Worm (Caenorhabditis elegans): Measurements from ENCODE around the gene srz-56.
"Not testable (repeated sequence)": the region's sequence is repeated elsewhere in the genome, so short reads cannot be mapped to it uniquely, and the experiment has no call there.

srz-56 gene

DNA sequence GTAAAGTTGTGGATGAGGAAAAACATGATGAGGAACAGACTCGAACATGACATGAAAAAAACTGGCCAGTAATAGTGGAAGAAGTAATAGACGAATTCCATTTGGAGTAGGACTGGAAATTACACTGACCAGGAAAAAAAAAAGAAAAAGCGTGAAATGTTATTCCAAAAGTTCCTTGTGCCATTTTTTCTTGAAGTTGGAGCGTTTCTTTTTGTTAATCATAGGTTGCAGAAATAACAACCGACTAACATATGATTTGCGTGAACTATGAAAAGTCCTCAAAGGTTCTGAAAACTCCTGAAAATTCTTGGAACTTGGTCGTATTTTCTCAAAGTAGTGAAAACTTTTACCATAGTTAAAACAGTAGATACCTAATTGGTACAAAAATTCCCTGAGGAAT, 5.2 kb downstream of the srz-56 start, which contains the start of gene srd-67:
Gene srd-67 (minus strand): TSS at position 101 of the 400 bp plus-strand sequence.
- no peak for TF ChIP-seq B0310.2 (tag; optimal IDR thresholded peaks at IDR 0.05)
- no peak for TF ChIP-seq hmg-4 (GFP tag; optimal IDR thresholded peaks at IDR 0.05)
- no peak for TF ChIP-seq hmbx-1 (tag; optimal IDR thresholded peaks at IDR 0.05)
- TF ChIP-seq hnd-1 (tag; optimal IDR thresholded peaks at IDR 0.05) = no peak
- TF ChIP-seq F13C5.2 (tag; optimal IDR thresholded peaks at IDR 0.05) = no peak
- TF ChIP-seq pes-1 (GFP tag; IDR thresholded peaks at IDR 0.05) = no peak
- no peak for TF ChIP-seq ets-7 (tag; optimal IDR thresholded peaks at IDR 0.05)
- no peak for TF ChIP-seq ceh-13 (GFP tag; optimal IDR thresholded peaks at IDR 0.05)
- no peak for TF ChIP-seq tra-4 (tag; optimal IDR thresholded peaks at IDR 0.05)
- TF ChIP-seq ama-1 (optimal IDR thresholded peaks at IDR 0.05) = no peak
- TF ChIP-seq tbx-37 (GFP tag; conservative IDR thresholded peaks at IDR 0.05) = no peak
- TF ChIP-seq sea-1 (GFP tag; conservative IDR thresholded peaks at IDR 0.05) = no peak
- no peak for TF ChIP-seq tbx-11 (GFP tag; IDR thresholded peaks at IDR 0.05)
- TF ChIP-seq aly-1 (tag; optimal IDR thresholded peaks at IDR 0.05) = no peak
- TF ChIP-seq scrt-1 (GFP tag; IDR thresholded peaks at IDR 0.05) = no peak
- TF ChIP-seq flt-1 (GFP tag; IDR thresholded peaks at IDR 0.05) = no peak
- TF ChIP-seq ceh-36 (tag; optimal IDR thresholded peaks at IDR 0.05) = no peak

DNA sequence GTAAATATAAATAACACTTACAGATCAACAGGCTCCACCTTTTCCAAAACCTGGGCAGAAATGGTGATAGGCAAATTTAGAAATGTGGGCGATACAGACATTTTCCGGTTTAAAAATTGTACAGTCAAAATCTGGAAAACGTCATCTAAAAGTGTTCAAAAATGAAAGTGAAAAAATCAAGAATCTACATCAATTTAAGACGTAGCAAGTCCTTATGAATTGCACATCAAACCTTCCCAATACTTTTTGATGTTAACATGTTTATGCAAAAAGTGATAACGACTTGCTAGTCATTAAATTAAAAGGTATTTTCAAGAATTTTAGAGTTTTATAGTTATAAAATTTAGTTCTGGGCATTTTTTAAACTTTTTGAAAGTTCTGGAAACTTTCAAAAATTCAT, 10.8 kb downstream of the srz-56 start, which contains the start of gene fbxa-7:
Gene fbxa-7 (minus strand): TSS at position 101 of the 400 bp plus-strand sequence.
- no peak for TF ChIP-seq hnd-1 (tag; optimal IDR thresholded peaks at IDR 0.05)

DNA sequence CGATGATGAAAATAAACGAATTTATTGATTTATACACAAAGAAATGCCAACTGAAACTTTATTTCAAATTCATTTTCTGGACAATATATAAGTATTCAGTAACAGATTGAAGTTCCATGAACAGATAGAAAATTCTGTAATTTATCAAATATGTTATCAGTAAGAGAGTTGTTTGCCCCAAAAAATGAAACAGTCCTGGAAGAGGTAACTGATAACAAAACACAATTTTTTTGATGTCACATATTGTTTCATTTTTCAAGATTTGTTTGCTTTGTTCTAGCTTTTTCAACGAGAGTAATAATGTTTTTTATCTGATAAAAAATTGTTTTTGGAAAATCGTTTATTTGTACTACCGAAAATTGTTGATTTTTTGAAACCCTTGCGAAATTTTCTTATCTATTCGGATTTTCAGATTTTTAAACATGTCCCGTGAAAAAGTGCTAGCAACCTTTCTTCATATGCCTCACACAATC, 12.5 kb downstream of the srz-56 start, which contains the start of gene fbxa-73:
Gene fbxa-73 (plus strand): TSS at position 423 of the 473 bp plus-strand sequence.
- TF ChIP-seq ceh-13 (GFP tag; optimal IDR thresholded peaks at IDR 0.05) (no peak), ceh-36 (tag; optimal IDR thresholded peaks at IDR 0.05) (no peak), tbx-11 (GFP tag; IDR thresholded peaks at IDR 0.05) (no peak), tbx-37 (GFP tag; conservative IDR thresholded peaks at IDR 0.05) (no peak), aly-1 (tag; optimal IDR thresholded peaks at IDR 0.05) (no peak), flt-1 (GFP tag; IDR thresholded peaks at IDR 0.05) (no peak), scrt-1 (GFP tag; IDR thresholded peaks at IDR 0.05) (no peak), ets-7 (tag; optimal IDR thresholded peaks at IDR 0.05) (no peak)

DNA sequence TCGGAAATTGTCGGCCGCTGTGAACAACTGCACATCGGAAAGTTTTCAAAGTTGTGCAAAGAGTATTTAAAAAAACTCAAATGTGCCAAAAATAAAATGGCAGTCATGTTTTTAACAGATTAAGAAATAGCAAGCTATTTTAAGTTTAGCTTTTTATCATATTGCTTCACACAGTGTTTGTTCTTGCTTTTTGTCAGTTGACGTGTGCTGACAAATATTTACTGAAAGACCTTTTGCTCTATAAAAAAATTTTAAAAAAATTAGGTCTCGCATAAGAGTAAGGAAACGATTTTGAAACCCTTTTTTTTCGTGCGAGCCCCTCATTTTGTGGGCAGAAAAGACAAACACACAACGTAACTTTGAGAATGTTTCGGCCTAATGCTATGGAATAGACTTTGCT, 15.0 kb downstream of the srz-56 start, which contains the start of gene fbxa-71:
Gene fbxa-71 (plus strand): TSS at position 301 of the 400 bp plus-strand sequence.
- TF ChIP-seq hmbx-1 (tag; optimal IDR thresholded peaks at IDR 0.05) = no peak
- TF ChIP-seq F13C5.2 (tag; optimal IDR thresholded peaks at IDR 0.05) = no peak
- TF ChIP-seq ceh-13 (GFP tag; optimal IDR thresholded peaks at IDR 0.05) = no peak
- no peak for TF ChIP-seq tra-4 (tag; optimal IDR thresholded peaks at IDR 0.05)
- TF ChIP-seq scrt-1 (GFP tag; IDR thresholded peaks at IDR 0.05) = no peak
- TF ChIP-seq ets-7 (tag; optimal IDR thresholded peaks at IDR 0.05) = no peak
- TF ChIP-seq sea-1 (GFP tag; conservative IDR thresholded peaks at IDR 0.05) = no peak
- no peak for TF ChIP-seq hnd-1 (tag; optimal IDR thresholded peaks at IDR 0.05)
- TF ChIP-seq tbx-37 (GFP tag; conservative IDR thresholded peaks at IDR 0.05) = no peak

DNA sequence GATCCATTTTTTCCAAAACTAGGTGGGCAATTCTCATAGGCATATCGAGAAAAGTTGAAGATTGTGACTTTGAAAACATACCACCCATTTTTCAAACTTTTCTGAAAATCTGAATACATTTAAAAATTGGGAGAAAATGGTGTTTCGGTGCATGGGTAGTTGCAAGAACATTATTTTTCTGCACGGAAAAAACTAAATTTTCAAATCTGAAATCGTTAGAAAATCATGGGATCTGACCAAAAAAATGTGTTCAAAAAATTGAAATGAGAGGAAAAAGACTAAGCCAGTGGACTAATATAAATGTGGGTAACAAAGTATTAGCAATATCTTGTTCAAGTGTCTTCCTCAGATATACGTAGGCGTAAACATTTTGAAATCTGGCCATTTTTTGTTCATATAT, 18.3 kb downstream of the srz-56 start, which contains the start of gene fbxa-43:
Gene fbxa-43 (minus strand): TSS at position 101 of the 400 bp plus-strand sequence.
- TF ChIP-seq ceh-13 (GFP tag; optimal IDR thresholded peaks at IDR 0.05) = no peak
- TF ChIP-seq sea-1 (GFP tag; conservative IDR thresholded peaks at IDR 0.05) = no peak
- TF ChIP-seq hmg-4 (GFP tag; optimal IDR thresholded peaks at IDR 0.05) = no peak
- no peak for TF ChIP-seq tra-4 (tag; optimal IDR thresholded peaks at IDR 0.05)
- TF ChIP-seq flt-1 (GFP tag; IDR thresholded peaks at IDR 0.05) = no peak
- no peak for TF ChIP-seq pes-1 (GFP tag; IDR thresholded peaks at IDR 0.05)
- TF ChIP-seq ceh-36 (tag; optimal IDR thresholded peaks at IDR 0.05) = no peak
- TF ChIP-seq B0310.2 (tag; optimal IDR thresholded peaks at IDR 0.05) = no peak
- no peak for TF ChIP-seq ets-7 (tag; optimal IDR thresholded peaks at IDR 0.05)
- no peak for TF ChIP-seq tbx-11 (GFP tag; IDR thresholded peaks at IDR 0.05)
- no peak for TF ChIP-seq F13C5.2 (tag; optimal IDR thresholded peaks at IDR 0.05)
- TF ChIP-seq aly-1 (tag; optimal IDR thresholded peaks at IDR 0.05) = no peak
- TF ChIP-seq hmbx-1 (tag; optimal IDR thresholded peaks at IDR 0.05) = no peak
- no peak for TF ChIP-seq ama-1 (optimal IDR thresholded peaks at IDR 0.05)
- no peak for TF ChIP-seq scrt-1 (GFP tag; IDR thresholded peaks at IDR 0.05)
- TF ChIP-seq hnd-1 (tag; optimal IDR thresholded peaks at IDR 0.05) = no peak

ce11 chrIII:2259329-2259728, 18.8 kb downstream of the srz-56 start:
- TF ChIP-seq scrt-1 (GFP tag; IDR thresholded peaks at IDR 0.05) (no peak), tbx-37 (GFP tag; conservative IDR thresholded peaks at IDR 0.05) (no peak), B0310.2 (tag; optimal IDR thresholded peaks at IDR 0.05) (no peak), ceh-36 (tag; optimal IDR thresholded peaks at IDR 0.05) (no peak), ets-7 (tag; optimal IDR thresholded peaks at IDR 0.05) (no peak), pes-1 (GFP tag; IDR thresholded peaks at IDR 0.05) (no peak), hmg-4 (GFP tag; optimal IDR thresholded peaks at IDR 0.05) (no peak), flt-1 (GFP tag; IDR thresholded peaks at IDR 0.05) (no peak), ama-1 (optimal IDR thresholded peaks at IDR 0.05) (no peak), F13C5.2 (tag; optimal IDR thresholded peaks at IDR 0.05) (no peak), tra-4 (tag; optimal IDR thresholded peaks at IDR 0.05) (no peak), sea-1 (GFP tag; conservative IDR thresholded peaks at IDR 0.05) (no peak), tbx-11 (GFP tag; IDR thresholded peaks at IDR 0.05) (no peak), aly-1 (tag; optimal IDR thresholded peaks at IDR 0.05) (no peak)

ce11 chrIII:2261353-2261752, 20.8 kb downstream of the srz-56 start, which contains the start of gene fbxa-42:
Gene fbxa-42, minus strand, starts transcription at chrIII:2261453.
- TF ChIP-seq F13C5.2, tra-4, hmbx-1 (tag; optimal IDR thresholded peaks at IDR 0.05): not testable (repeated sequence)

DNA sequence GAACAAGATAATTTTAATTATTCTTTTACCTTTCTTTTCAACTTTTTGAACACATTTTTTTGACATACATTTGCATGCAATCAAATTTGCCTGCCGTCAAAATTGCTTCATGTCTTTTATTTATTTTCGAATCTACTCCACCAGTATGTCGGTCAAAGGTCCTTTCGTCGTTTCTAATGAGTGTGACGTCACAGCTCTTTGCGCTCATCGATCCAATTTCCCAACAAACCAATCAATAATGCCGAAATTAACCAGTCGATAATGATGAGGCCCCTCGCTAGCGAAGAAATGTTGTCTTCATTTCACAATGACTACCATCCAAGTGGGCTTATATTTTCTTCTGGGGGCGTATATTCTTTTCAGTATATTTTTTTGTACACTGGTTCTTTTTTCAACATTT, 22.4 kb downstream of the srz-56 start, which contains the start of gene Y54F10BM.6:
Gene Y54F10BM.6 (plus strand): TSS at position 301 of the 400 bp plus-strand sequence.
- TF ChIP-seq pes-1 (GFP tag; IDR thresholded peaks at IDR 0.05) (no peak), ceh-13 (GFP tag; optimal IDR thresholded peaks at IDR 0.05) (no peak), B0310.2 (tag; optimal IDR thresholded peaks at IDR 0.05) (no peak), tra-4 (tag; optimal IDR thresholded peaks at IDR 0.05) (no peak), F13C5.2 (tag; optimal IDR thresholded peaks at IDR 0.05) (no peak), hmbx-1 (tag; optimal IDR thresholded peaks at IDR 0.05) (no peak), hnd-1 (tag; optimal IDR thresholded peaks at IDR 0.05) (no peak), hmg-4 (GFP tag; optimal IDR thresholded peaks at IDR 0.05) (no peak), sea-1 (GFP tag; conservative IDR thresholded peaks at IDR 0.05) (no peak), ama-1 (optimal IDR thresholded peaks at IDR 0.05) (no peak), ceh-36 (tag; optimal IDR thresholded peaks at IDR 0.05) (no peak), aly-1 (tag; optimal IDR thresholded peaks at IDR 0.05) (no peak), scrt-1 (GFP tag; IDR thresholded peaks at IDR 0.05) (no peak), ets-7 (tag; optimal IDR thresholded peaks at IDR 0.05) (no peak), tbx-11 (GFP tag; IDR thresholded peaks at IDR 0.05) (no peak), flt-1 (GFP tag; IDR thresholded peaks at IDR 0.05) (no peak), tbx-37 (GFP tag; conservative IDR thresholded peaks at IDR 0.05) (no peak)
